Fruit fly (Drosophila melanogaster) S2 (cell line): ENCODE results near the gene CG43350.

Experiments
- CG8478 ChIP-seq: fragments of >200 bp; optimal IDR thresholded peaks from 2 replicates; lab custom pipeline; 2018
- CTCF ChIP-seq, 2 experiments: fragments of >200 bp; optimal IDR thresholded peaks; 2 replicates each; lab custom pipeline; 2018

DNA sequence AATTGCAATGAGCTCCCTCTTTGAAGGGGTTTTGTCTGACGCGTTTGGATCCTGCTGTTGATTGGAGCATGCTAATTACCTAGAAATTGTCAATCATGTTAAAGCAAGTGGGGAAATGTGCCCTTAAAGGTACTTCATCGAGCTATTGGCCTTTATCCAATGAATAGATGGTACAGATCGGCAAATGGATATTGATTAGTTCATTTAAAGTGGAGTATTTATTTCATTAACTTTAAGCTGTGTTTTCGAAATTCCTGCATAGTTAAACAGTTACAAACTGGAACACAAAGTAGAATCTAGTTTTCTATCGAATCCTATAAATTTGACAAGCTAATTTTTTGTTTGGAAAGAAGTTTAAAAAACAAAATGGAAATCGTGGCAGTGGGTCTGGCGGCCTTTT lies 18.0 kb downstream of the CG43350 start, which contains the start of gene CG34181:
- TF ChIP-seq CTCF (optimal IDR thresholded peaks at IDR 0.05; lab: Kevin White, UChicago) (no peak), CG8478 (lab: Kevin White, UChicago) (no peak)
